Worm (Caenorhabditis elegans): ENCODE results near the gene tbc-20.

ce11 chrII:14772956-14773788, 25.1 kb upstream of the tbc-20 start, which contains the start of gene Y54E2A.7:
- no peak for TF ChIP-seq nhr-77 (tag; optimal IDR thresholded peaks at IDR 0.05)
- TF ChIP-seq snpc-4 (tag; optimal IDR thresholded peaks at IDR 0.05), result no peak
- TF ChIP-seq zag-1 (tag; optimal IDR thresholded peaks at IDR 0.05), result no peak

Measured in whole organism, L3 larva.